Worm (Caenorhabditis elegans): Measurements from ENCODE around the gene decr-1.3.

DNA sequence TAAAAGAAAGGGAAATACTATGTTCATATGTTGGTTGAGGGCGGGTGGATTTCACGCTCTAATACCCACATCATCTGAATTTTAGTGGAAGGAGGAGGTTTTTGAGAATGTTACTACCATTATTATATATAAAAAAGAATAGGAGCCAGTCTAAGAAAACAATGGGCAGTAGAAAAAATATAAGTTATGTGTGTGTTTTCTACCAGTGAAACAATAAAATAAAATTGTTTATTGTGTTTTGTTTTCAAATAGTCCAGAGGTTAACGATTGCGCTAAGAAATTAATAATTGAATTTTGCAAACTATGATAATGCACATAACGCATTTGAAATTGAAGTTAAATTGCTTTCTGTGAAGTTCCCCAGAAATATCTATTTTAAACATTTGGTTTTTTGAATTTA lies 36.1 kb upstream of the decr-1.3 start, which contains the start of gene M110.8:
- TF ChIP-seq F49E8.2 (tag; optimal IDR thresholded peaks at IDR 0.05; ENCODE audit: borderline replicate concordance) (no peak), ceh-28 (tag; optimal IDR thresholded peaks at IDR 0.05) (no peak), mxl-3 (GFP tag; optimal IDR thresholded peaks at IDR 0.05) (no peak), madf-9 (GFP tag; conservative IDR thresholded peaks at IDR 0.05) (no peak), mdl-1 (tag; optimal IDR thresholded peaks at IDR 0.05) (no peak), unc-62 (GFP tag; optimal IDR thresholded peaks at IDR 0.05 in 1 of 2) (no peak), unc-62 (tag; optimal IDR thresholded peaks at IDR 0.05) (no peak), ztf-11 (tag; optimal IDR thresholded peaks at IDR 0.05) (no peak)

Measured in whole organism, L4 larva.